Fruit fly (Drosophila melanogaster) whole organism, prepupa: Measurements from ENCODE around the gene CG34149.

Source experiments
- Blimp-1 ChIP-seq: fragments of 200-800 bp; sonication (Bioruptor generic); optimal IDR thresholded peaks from 3 replicates; lab custom pipeline; 2017; ENCODE audit warnings: missing biosample characterization, missing genetic modification characterization, mild to moderate bottlenecking, moderate library complexity, missing genetic modification reagents
- CG10631 ChIP-seq: fragments of 200-800 bp; sonication (Bioruptor generic); optimal IDR thresholded peaks from 2 replicates; lab custom pipeline; 2016; ENCODE audit warnings: missing biosample characterization, missing genetic modification characterization
- CG10669 ChIP-seq: fragments of 200-800 bp; sonication (Bioruptor generic); optimal IDR thresholded peaks from 3 replicates; lab custom pipeline; 2018; ENCODE audit warnings: missing biosample characterization, mild to moderate bottlenecking, missing genetic modification characterization, moderate library complexity
- CG11294 ChIP-seq: fragments of 200-800 bp; sonication (Bioruptor generic); IDR thresholded peaks from 2 replicates; pipeline ENCODE4 v1.3.6; 2022; ENCODE audit warnings: missing biosample characterization, missing genetic modification characterization
- CG11762 ChIP-seq: fragments of 200-800 bp; sonication (Bioruptor generic); optimal IDR thresholded peaks from 3 replicates; lab custom pipeline; 2016; ENCODE audit warnings: missing biosample characterization, missing genetic modification characterization; ENCODE audit not compliant: insufficient read depth
- CG11902 ChIP-seq: fragments of 200-800 bp; sonication (Bioruptor generic); optimal IDR thresholded peaks from 3 replicates; lab custom pipeline; 2016; ENCODE audit warnings: missing biosample characterization, missing genetic modification characterization
- CG15336 ChIP-seq: fragments of 200-800 bp; sonication (Bioruptor generic); IDR thresholded peaks from 2 replicates; pipeline ENCODE4 v1.3.6; 2022; ENCODE audit warnings: missing biosample characterization, missing genetic modification characterization
- CG1621 ChIP-seq: fragments of 200-800 bp; sonication (Bioruptor generic); optimal IDR thresholded peaks from 3 replicates; lab custom pipeline; 2018; ENCODE audit warnings: missing biosample characterization, mild to moderate bottlenecking, missing genetic modification characterization
- CG16779 ChIP-seq: fragments of 200-800 bp; sonication (Bioruptor generic); optimal IDR thresholded peaks from 3 replicates; lab custom pipeline; 2017; ENCODE audit warnings: missing biosample characterization, mild to moderate bottlenecking, missing genetic modification characterization
- CG3032 ChIP-seq: fragments of 200-800 bp; optimal IDR thresholded peaks from 2 replicates; lab custom pipeline; 2019; ENCODE audit warnings: missing biosample characterization, mild to moderate bottlenecking, missing genetic modification characterization, moderate library complexity
- CG31627 ChIP-seq: fragments of 200-800 bp; sonication (Bioruptor generic); optimal IDR thresholded peaks from 3 replicates; lab custom pipeline; 2016; ENCODE audit warnings: missing biosample characterization, missing genetic modification characterization
- CG32006 ChIP-seq: fragments of 200-800 bp; sonication (Bioruptor generic); optimal IDR thresholded peaks from 3 replicates; lab custom pipeline; 2017; ENCODE audit warnings: missing biosample characterization, mild to moderate bottlenecking, missing genetic modification characterization
- CG34406 ChIP-seq: fragments of 200-800 bp; sonication (Bioruptor generic); optimal IDR thresholded peaks from 3 replicates; lab custom pipeline; 2016; ENCODE audit warnings: missing biosample characterization, missing genetic modification characterization
- CG3919 ChIP-seq: fragments of 200-800 bp; sonication (Bioruptor generic); optimal IDR thresholded peaks from 3 replicates; lab custom pipeline; 2016; ENCODE audit warnings: missing biosample characterization, missing genetic modification characterization
- CG4318 ChIP-seq: fragments of 200-800 bp; sonication (Bioruptor generic); optimal IDR thresholded peaks from 3 replicates; lab custom pipeline; 2017; ENCODE audit warnings: missing biosample characterization, mild to moderate bottlenecking, missing genetic modification characterization
- CG6163 ChIP-seq: fragments of 200-800 bp; sonication (Bioruptor generic); IDR thresholded peaks from 3 replicates; pipeline ENCODE4 v1.3.6; 2022; ENCODE audit warnings: missing biosample characterization, missing genetic modification characterization
- CG6276 ChIP-seq: fragments of 200-800 bp; sonication (Bioruptor generic); optimal IDR thresholded peaks from 2 replicates; lab custom pipeline; 2017; ENCODE audit warnings: missing biosample characterization, mild to moderate bottlenecking, missing genetic modification characterization
- CG6808 ChIP-seq: fragments of 200-800 bp; sonication (Bioruptor generic); optimal IDR thresholded peaks from 3 replicates; lab custom pipeline; 2017; ENCODE audit warnings: missing biosample characterization, missing genetic modification characterization, mild to moderate bottlenecking, moderate library complexity, missing genetic modification reagents
- CG6854 ChIP-seq: fragments of 200-800 bp; sonication (Bioruptor generic); optimal IDR thresholded peaks from 2 replicates; lab custom pipeline; 2017; ENCODE audit warnings: missing biosample characterization, mild to moderate bottlenecking, missing genetic modification characterization
- CG7368 ChIP-seq: fragments of 200-800 bp; sonication (Bioruptor generic); optimal IDR thresholded peaks from 3 replicates; lab custom pipeline; 2016; ENCODE audit warnings: missing biosample characterization, missing genetic modification characterization
- CG8119 ChIP-seq: fragments of 200-800 bp; sonication (Bioruptor generic); IDR thresholded peaks from 3 replicates; pipeline ENCODE4 v1.3.6; 2022; ENCODE audit warnings: missing biosample characterization, missing genetic modification characterization
- CG8319 ChIP-seq: fragments of 200-800 bp; sonication (Bioruptor generic); optimal IDR thresholded peaks from 3 replicates; lab custom pipeline; 2016; ENCODE audit warnings: missing biosample characterization, missing genetic modification characterization
- CG9139 ChIP-seq: fragments of 200-800 bp; sonication (Bioruptor generic); optimal IDR thresholded peaks from 3 replicates; lab custom pipeline; 2017; ENCODE audit warnings: missing biosample characterization, mild to moderate bottlenecking, missing genetic modification characterization
- Eip75B ChIP-seq: fragments of 200-800 bp; sonication (Bioruptor generic); optimal IDR thresholded peaks from 3 replicates; lab custom pipeline; 2016; ENCODE audit warnings: missing biosample characterization, missing genetic modification characterization
- Eip78C ChIP-seq: fragments of 200-800 bp; sonication (Bioruptor generic); peaks from one replicate; lab custom pipeline; 2016; ENCODE audit warnings: missing biosample characterization, missing genetic modification characterization
- Ets21C ChIP-seq: fragments of 200-800 bp; sonication (Bioruptor generic); optimal IDR thresholded peaks from 3 replicates; lab custom pipeline; 2016; ENCODE audit warnings: missing biosample characterization, missing genetic modification characterization
- Ets96B ChIP-seq: fragments of 200-800 bp; optimal IDR thresholded peaks from 2 replicates; lab custom pipeline; 2019; ENCODE audit warnings: missing biosample characterization, mild to moderate bottlenecking, missing genetic modification characterization, moderate library complexity
- Gug ChIP-seq: fragments of 200-800 bp; sonication (Bioruptor generic); IDR thresholded peaks from 2 replicates; pipeline ENCODE4 v1.3.6; 2022; ENCODE audit warnings: missing biosample characterization, missing genetic modification characterization
- Hr38 ChIP-seq: sonication (Bioruptor generic); optimal IDR thresholded peaks from 2 replicates; lab custom pipeline; 2016; ENCODE audit warnings: missing biosample characterization, missing genetic modification characterization
- Hr39 ChIP-seq: fragments of 200-800 bp; sonication (Bioruptor generic); optimal IDR thresholded peaks from 2 replicates; lab custom pipeline; 2016; ENCODE audit warnings: missing biosample characterization, missing genetic modification characterization
- Hr4 ChIP-seq: fragments of 200-800 bp; sonication (Bioruptor generic); optimal IDR thresholded peaks from 3 replicates; lab custom pipeline; 2016; ENCODE audit warnings: missing biosample characterization, missing genetic modification characterization
- Lpt ChIP-seq: fragments of 200-800 bp; sonication (Bioruptor generic); optimal IDR thresholded peaks from 3 replicates; lab custom pipeline; 2016; ENCODE audit warnings: missing biosample characterization, missing genetic modification characterization
- Met ChIP-seq: fragments of 200-800 bp; sonication (Bioruptor generic); optimal IDR thresholded peaks from 3 replicates; lab custom pipeline; 2016; ENCODE audit warnings: missing biosample characterization, missing genetic modification characterization
- OdsH ChIP-seq: fragments of 200-800 bp; sonication (Bioruptor generic); optimal IDR thresholded peaks from 3 replicates; lab custom pipeline; 2016; ENCODE audit warnings: missing biosample characterization, missing genetic modification characterization
- Sox14 ChIP-seq: fragments of 200-800 bp; sonication (Bioruptor generic); optimal IDR thresholded peaks from 3 replicates; lab custom pipeline; 2016; ENCODE audit warnings: missing biosample characterization, missing genetic modification characterization
- Sox15 ChIP-seq: fragments of 200-800 bp; sonication (Bioruptor generic); optimal IDR thresholded peaks from 3 replicates; lab custom pipeline; 2016; ENCODE audit warnings: missing biosample characterization, missing genetic modification characterization
- achi ChIP-seq: fragments of 200-800 bp; sonication (Bioruptor generic); optimal IDR thresholded peaks from 3 replicates; lab custom pipeline; 2016; ENCODE audit warnings: missing biosample characterization, missing genetic modification characterization
- cyc ChIP-seq: fragments of 200-800 bp; sonication (Bioruptor generic); optimal IDR thresholded peaks from 3 replicates; lab custom pipeline; 2016; ENCODE audit warnings: missing biosample characterization, missing genetic modification characterization
- dac ChIP-seq: fragments of 200-800 bp; sonication (Bioruptor generic); optimal IDR thresholded peaks from 2 replicates; lab custom pipeline; 2017; ENCODE audit warnings: missing biosample characterization, mild to moderate bottlenecking, missing genetic modification characterization
- esn ChIP-seq: fragments of 200-800 bp; sonication (Bioruptor generic); optimal IDR thresholded peaks from 2 replicates; lab custom pipeline; 2016; ENCODE audit warnings: missing biosample characterization, mild to moderate bottlenecking, missing genetic modification characterization, moderate library complexity
- fd59A ChIP-seq: fragments of 200-800 bp; sonication (Bioruptor generic); optimal IDR thresholded peaks from 2 replicates; lab custom pipeline; 2017; ENCODE audit warnings: missing biosample characterization, mild to moderate bottlenecking, missing genetic modification characterization, missing genetic modification reagents
- fd85E ChIP-seq: fragments of 200-800 bp; sonication (Bioruptor generic); optimal IDR thresholded peaks from 3 replicates; lab custom pipeline; 2016; ENCODE audit warnings: missing biosample characterization, missing genetic modification characterization
- fkh ChIP-seq: fragments of 200-800 bp; sonication (Bioruptor generic); optimal IDR thresholded peaks from 3 replicates; lab custom pipeline; 2017; ENCODE audit warnings: missing biosample characterization, mild to moderate bottlenecking, missing genetic modification characterization, moderate library complexity
- net ChIP-seq: fragments of 200-800 bp; sonication (Bioruptor generic); optimal IDR thresholded peaks from 3 replicates; lab custom pipeline; 2016; ENCODE audit warnings: missing biosample characterization, missing genetic modification characterization
- pdm3 ChIP-seq: fragments of 200-800 bp; sonication (Bioruptor generic); optimal IDR thresholded peaks from 3 replicates; lab custom pipeline; 2016; ENCODE audit warnings: missing biosample characterization, missing genetic modification characterization
- spab ChIP-seq: fragments of 200-800 bp; sonication (Bioruptor generic); optimal IDR thresholded peaks from 2 replicates; lab custom pipeline; 2017; ENCODE audit warnings: missing biosample characterization, mild to moderate bottlenecking, missing genetic modification characterization, missing genetic modification reagents
- ss ChIP-seq, 2 experiments: fragments of 200-800 bp; sonication (Bioruptor generic); optimal IDR thresholded peaks; 2 replicates in 1 of 2; 3 replicates in 1 of 2; lab custom pipeline; 2017 to 2018; ENCODE audit warnings: mild to moderate bottlenecking in 2 of 2, missing biosample characterization in 2 of 2, missing genetic modification characterization in 2 of 2, moderate library complexity in 1 of 2
- topi ChIP-seq: fragments of 200-800 bp; sonication (Bioruptor generic); optimal IDR thresholded peaks from 3 replicates; lab custom pipeline; 2016; ENCODE audit warnings: missing biosample characterization, missing genetic modification characterization
- vri ChIP-seq: fragments of 200-800 bp; sonication (Bioruptor generic); optimal IDR thresholded peaks from 3 replicates; lab custom pipeline; 2016; ENCODE audit warnings: missing biosample characterization, mild to moderate bottlenecking, missing genetic modification characterization

Gene CG34149

dm6 chr3R:22368077-22368776, 11.7 kb upstream of the CG34149 start (continued):
- TF ChIP-seq Blimp-1 (GFP tag; lab: Kevin White, UChicago) (peak; percentile 66), CG16779 (no peak)
- TF ChIP-seq, all 60 proteins: peak for 8

- TF ChIP-seq Hr38 (no peak), CG7368 (GFP tag; lab: Kevin White, UChicago) (peak; percentile 23), OdsH (GFP tag; lab: Kevin White, UChicago) (peak; percentile 68), Gug (GFP tag; lab: Robert Waterston, UW) (peak; percentile 61), CG11762 (GFP tag; lab: Kevin White, UChicago) (peak; percentile 13), CG3032 (tag; lab: Kevin White, UChicago) (peak; percentile 39), CG10631 (GFP tag; lab: Kevin White, UChicago) (peak; percentile 62), fd85E (GFP tag; lab: Kevin White, UChicago) (no peak), Blimp-1 (GFP tag; lab: Kevin White, UChicago) (no peak), topi (GFP tag; lab: Kevin White, UChicago) (peak; percentile 43), fd59A (GFP tag; lab: Kevin White, UChicago) (peak; percentile 44), spab (GFP tag; lab: Kevin White, UChicago) (peak; percentile 43), achi (GFP tag; lab: Kevin White, UChicago) (peak; percentile 58), Eip75B (GFP tag; lab: Kevin White, UChicago) (peak; percentile 60), CG8319 (GFP tag; lab: Kevin White, UChicago) (peak; percentile 48), CG6854 (GFP tag; lab: Kevin White, UChicago) (no peak), pdm3 (no peak), Sox15 (GFP tag; lab: Kevin White, UChicago) (no peak), Lpt (GFP tag; lab: Kevin White, UChicago) (peak; percentile 53), CG1621 (no peak), net (GFP tag; lab: Kevin White, UChicago) (peak; percentile 64), Met (GFP tag; lab: Kevin White, UChicago) (peak; percentile 66), CG34406 (GFP tag; lab: Kevin White, UChicago) (peak; percentile 53), Sox14 (GFP tag; lab: Kevin White, UChicago) (peak; percentile 38), Ets21C (GFP tag; lab: Kevin White, UChicago) (no peak), CG10669 (GFP tag; lab: Kevin White, UChicago) (peak; percentile 39), dac (no peak), Hr39 (GFP tag; lab: Kevin White, UChicago) (peak; percentile 37), CG8119 (GFP tag; lab: Robert Waterston, UW) (peak; percentile 79), cyc (GFP tag; lab: Kevin White, UChicago) (peak; percentile 50), Hr4 (GFP tag; lab: Kevin White, UChicago) (peak; percentile 54), CG6808 (no peak), CG15336 (peak; percentile 82), ss (GFP tag; optimal IDR thresholded peaks at IDR 0.05; lab: Kevin White, UChicago) (no peak), Eip78C (peak; percentile 89), CG16779 (no peak), Ets96B (peak; percentile 42), CG6276 (GFP tag; lab: Kevin White, UChicago) (no peak), vri (peak; percentile 2), CG9139 (GFP tag; lab: Kevin White, UChicago) (no peak), CG11294 (GFP tag; lab: Robert Waterston, UW) (peak; percentile 79), esn (GFP tag; lab: Kevin White, UChicago) (peak; percentile 75), CG32006 (GFP tag; lab: Kevin White, UChicago) (peak; percentile 67), CG31627 (GFP tag; lab: Kevin White, UChicago) (peak; percentile 46), CG3919 (GFP tag; lab: Kevin White, UChicago) (peak; percentile 60), CG6163 (GFP tag; lab: Robert Waterston, UW) (peak; percentile 62), fkh (GFP tag; lab: Kevin White, UChicago) (peak; percentile 54), CG11902 (peak; percentile 2), CG4318 (GFP tag; lab: Kevin White, UChicago) (no peak)
Measured at dm6 chr3R:22368777-22369214, 11.1 kb upstream of the CG34149 start.
